Worm (Caenorhabditis elegans) whole organism, midembryonic: ENCODE measurements around the gene gcs-1.

Experiments
- T22C8.4 ChIP-seq: fragments of 200-800 bp; sonication (Bioruptor generic); IDR thresholded peaks from 2 replicates; pipeline ENCODE4 v1.3.6; 2022; ENCODE audit warnings: missing genetic modification characterization, missing compliant biosample characterization
- cog-1 ChIP-seq: sonication (generic microtip); optimal IDR thresholded peaks from 2 replicates; lab custom pipeline; 2016; ENCODE audit warnings: missing genetic modification characterization, missing compliant biosample characterization
- flt-1 ChIP-seq: fragments of 200-800 bp; sonication (Bioruptor generic); IDR thresholded peaks from 2 replicates; pipeline ENCODE4 v1.3.6; 2022; ENCODE audit warnings: missing genetic modification characterization, missing compliant biosample characterization
- klf-2 ChIP-seq: fragments of 200-800 bp; sonication (Bioruptor generic); conservative IDR thresholded peaks from 2 replicates; pipeline ENCODE4 v1.3.6; 2022; ENCODE audit warnings: missing genetic modification reagents, missing genetic modification characterization, missing compliant biosample characterization
- med-1 ChIP-seq: sonication (generic microtip); optimal IDR thresholded peaks from 2 replicates; lab custom pipeline; 2017; ENCODE audit warnings: missing genetic modification characterization, mild to moderate bottlenecking, missing compliant biosample characterization, antibody characterized with exemption, missing genetic modification reagents; ENCODE audit not compliant: insufficient read depth
- ref-1 ChIP-seq: fragments of 200-800 bp; sonication (Bioruptor generic); conservative IDR thresholded peaks from 2 replicates; pipeline ENCODE4 v1.3.6; 2022; ENCODE audit warnings: missing genetic modification reagents, missing genetic modification characterization, missing compliant biosample characterization
- ztf-23 ChIP-seq: fragments of 200-800 bp; sonication (Bioruptor generic); IDR thresholded peaks from 2 replicates; pipeline ENCODE4 v1.3.6; 2022; ENCODE audit warnings: missing genetic modification reagents, missing genetic modification characterization, missing compliant biosample characterization

- no peak for TF ChIP-seq ref-1 (GFP tag; lab: Robert Waterston, UW)
- no peak for TF ChIP-seq med-1
- TF ChIP-seq T22C8.4 (GFP tag; lab: Robert Waterston, UW): no peak
- TF ChIP-seq flt-1 (GFP tag; lab: Robert Waterston, UW): no peak
- no peak for TF ChIP-seq klf-2
- TF ChIP-seq ztf-23: no peak
- TF ChIP-seq cog-1 (tag; lab: Kevin White, UChicago): no peak
These were observed 16.5 kb downstream of the gcs-1 start for ce11 chrII:9021625-9022024.
